Worm (Caenorhabditis elegans) whole organism, early embryonic: ENCODE measurements around the gene col-174.

Experiments used
- ama-1 ChIP-seq: fragments of 150-350 bp; optimal IDR thresholded peaks from 2 replicates; lab custom pipeline; 2014
- sea-1 ChIP-seq: fragments of 200-800 bp; sonication (Bioruptor generic); conservative IDR thresholded peaks from 2 replicates; pipeline ENCODE4 v1.3.6; 2022; ENCODE audit warnings: missing genetic modification characterization, missing compliant biosample characterization
- tbx-11 ChIP-seq: fragments of 200-800 bp; sonication (Bioruptor generic); IDR thresholded peaks from 2 replicates; pipeline ENCODE4 v1.3.6; 2022; ENCODE audit warnings: missing genetic modification characterization, missing compliant biosample characterization

- TF ChIP-seq ama-1 (lab: Kevin White, UChicago): no peak
- no peak for TF ChIP-seq tbx-11
- no peak for TF ChIP-seq sea-1 (GFP tag; lab: Robert Waterston, UW)
Measured at ce11 chrX:7554326-7554725, 7.7 kb downstream of the col-174 start, which contains the start of gene F46C8.8.
